Worm (Caenorhabditis elegans): Measurements from ENCODE around the gene T02C12.5.
A peak's percentile ranks its signal among the peaks of the same experiment; 100 is the strongest.

T02C12.5 gene

ce11 chrIII:4018095-4018498 lies 9.9 kb downstream of the T02C12.5 start:
- TF ChIP-seq ceh-6 (GFP tag; optimal IDR thresholded peaks at IDR 0.05) (peak; percentile 3), unc-42 (tag; optimal IDR thresholded peaks at IDR 0.05) (peak; percentile 50), C38D4.7 (GFP tag; optimal IDR thresholded peaks at IDR 0.05) (peak; percentile 8), unc-3 (GFP tag; conservative IDR thresholded peaks at IDR 0.05) (no peak), unc-3 (tag; optimal IDR thresholded peaks at IDR 0.05) (peak; percentile 5), ceh-48 (tag; optimal IDR thresholded peaks at IDR 0.05) (peak; percentile 36), ceh-31 (tag; optimal IDR thresholded peaks at IDR 0.05) (peak; percentile 8), elt-2 (tag; optimal IDR thresholded peaks at IDR 0.05) (no peak), nhr-11 (tag; optimal IDR thresholded peaks at IDR 0.05) (no peak)

ce11 chrIII:4017527-4017926 lies 10.4 kb downstream of the T02C12.5 start, which contains the start of gene tbb-2:
tbb-2 (minus strand) TSS chrIII:4017627.
- no peak for TF ChIP-seq ahr-1 (tag; optimal IDR thresholded peaks at IDR 0.05)
- TF ChIP-seq elt-4 (tag; optimal IDR thresholded peaks at IDR 0.05) = no peak
- no peak for TF ChIP-seq lin-11 (tag; optimal IDR thresholded peaks at IDR 0.05)
- TF ChIP-seq ref-2 (tag; optimal IDR thresholded peaks at IDR 0.05) = no peak
- no peak for TF ChIP-seq tbx-7 (tag; optimal IDR thresholded peaks at IDR 0.05)
- TF ChIP-seq hlh-6 (tag; optimal IDR thresholded peaks at IDR 0.05) = no peak
- no peak for TF ChIP-seq pat-9 (tag; optimal IDR thresholded peaks at IDR 0.05)
- TF ChIP-seq C38D4.7 (GFP tag; optimal IDR thresholded peaks at IDR 0.05) = no peak
- no peak for TF ChIP-seq odd-2 (tag; optimal IDR thresholded peaks at IDR 0.05)
- TF ChIP-seq sox-4 (tag; optimal IDR thresholded peaks at IDR 0.05) = no peak
- TF ChIP-seq ceh-24 (tag; optimal IDR thresholded peaks at IDR 0.05) = no peak
- TF ChIP-seq zip-5 (tag; optimal IDR thresholded peaks at IDR 0.05) = no peak
- TF ChIP-seq pros-1 (tag; optimal IDR thresholded peaks at IDR 0.05) = no peak
- no peak for TF ChIP-seq fkh-10 (GFP tag; optimal IDR thresholded peaks at IDR 0.05)

ce11 chrIII:4015382-4015986 lies 12.5 kb downstream of the T02C12.5 start:
- no peak for TF ChIP-seq che-1 (tag; optimal IDR thresholded peaks at IDR 0.05)
- TF ChIP-seq pros-1 (tag; optimal IDR thresholded peaks at IDR 0.05) = no peak
- TF ChIP-seq tbx-7 (tag; optimal IDR thresholded peaks at IDR 0.05) = no peak
- TF ChIP-seq ceh-22 (tag; optimal IDR thresholded peaks at IDR 0.05) = no peak
- no peak for TF ChIP-seq eyg-1 (tag; optimal IDR thresholded peaks at IDR 0.05)
- no peak for TF ChIP-seq ztf-16 (tag; optimal IDR thresholded peaks at IDR 0.05)
- no peak for TF ChIP-seq fkh-6 (tag; optimal IDR thresholded peaks at IDR 0.05)
- no peak for TF ChIP-seq fkh-10 (GFP tag; optimal IDR thresholded peaks at IDR 0.05)
- TF ChIP-seq ceh-48 (tag; optimal IDR thresholded peaks at IDR 0.05) = no peak
- no peak for TF ChIP-seq tbx-2 (tag; optimal IDR thresholded peaks at IDR 0.05)
- no peak for TF ChIP-seq elt-4 (tag; optimal IDR thresholded peaks at IDR 0.05)
- TF ChIP-seq ceh-2 (tag; optimal IDR thresholded peaks at IDR 0.05) = no peak
- no peak for TF ChIP-seq pag-3 (tag; optimal IDR thresholded peaks at IDR 0.05; ENCODE audit: borderline replicate concordance)
- TF ChIP-seq C08G9.2 (tag; optimal IDR thresholded peaks at IDR 0.05) = no peak
- no peak for TF ChIP-seq hlh-6 (tag; optimal IDR thresholded peaks at IDR 0.05)
- no peak for TF ChIP-seq fax-1 (tag; optimal IDR thresholded peaks at IDR 0.05)

ce11 chrIII:4013061-4013460 lies 14.9 kb downstream of the T02C12.5 start:
- TF ChIP-seq ceh-2 (tag; optimal IDR thresholded peaks at IDR 0.05) = no peak
- no peak for TF ChIP-seq pros-1 (tag; optimal IDR thresholded peaks at IDR 0.05)
- TF ChIP-seq fkh-6 (tag; optimal IDR thresholded peaks at IDR 0.05) = no peak
- no peak for TF ChIP-seq hlh-15 (tag; optimal IDR thresholded peaks at IDR 0.05)
- no peak for TF ChIP-seq hlh-6 (tag; optimal IDR thresholded peaks at IDR 0.05)
- no peak for TF ChIP-seq fkh-10 (GFP tag; optimal IDR thresholded peaks at IDR 0.05)
- TF ChIP-seq hlh-30 (tag; optimal IDR thresholded peaks at IDR 0.05; ENCODE audit: insufficient read depth) = no peak
- TF ChIP-seq sdc-2 (tag; optimal IDR thresholded peaks at IDR 0.05) = no peak
- no peak for TF ChIP-seq nhr-232 (tag; optimal IDR thresholded peaks at IDR 0.05)
- no peak for TF ChIP-seq F13H6.1 (tag; optimal IDR thresholded peaks at IDR 0.05)
- TF ChIP-seq fax-1 (tag; optimal IDR thresholded peaks at IDR 0.05) = no peak
- no peak for TF ChIP-seq K02D7.2 (tag; optimal IDR thresholded peaks at IDR 0.05)

Data from whole organism, late embryonic.